Worm (Caenorhabditis elegans) whole organism, midembryonic: Measurements from ENCODE around the gene meg-2.
A peak's percentile ranks its signal among the peaks of the same experiment; 100 is the strongest.

Experiments
- T22C8.4 ChIP-seq: fragments of 200-800 bp; sonication (Bioruptor generic); IDR thresholded peaks from 2 replicates; pipeline ENCODE4 v1.3.6; 2022; ENCODE audit warnings: missing genetic modification characterization, missing compliant biosample characterization
- cog-1 ChIP-seq: sonication (generic microtip); optimal IDR thresholded peaks from 2 replicates; lab custom pipeline; 2016; ENCODE audit warnings: missing genetic modification characterization, missing compliant biosample characterization
- flt-1 ChIP-seq: fragments of 200-800 bp; sonication (Bioruptor generic); IDR thresholded peaks from 2 replicates; pipeline ENCODE4 v1.3.6; 2022; ENCODE audit warnings: missing genetic modification characterization, missing compliant biosample characterization
- klf-2 ChIP-seq: fragments of 200-800 bp; sonication (Bioruptor generic); conservative IDR thresholded peaks from 2 replicates; pipeline ENCODE4 v1.3.6; 2022; ENCODE audit warnings: missing genetic modification reagents, missing genetic modification characterization, missing compliant biosample characterization
- med-1 ChIP-seq: sonication (generic microtip); optimal IDR thresholded peaks from 2 replicates; lab custom pipeline; 2017; ENCODE audit warnings: missing genetic modification characterization, mild to moderate bottlenecking, missing compliant biosample characterization, antibody characterized with exemption, missing genetic modification reagents; ENCODE audit not compliant: insufficient read depth
- ref-1 ChIP-seq: fragments of 200-800 bp; sonication (Bioruptor generic); conservative IDR thresholded peaks from 2 replicates; pipeline ENCODE4 v1.3.6; 2022; ENCODE audit warnings: missing genetic modification reagents, missing genetic modification characterization, missing compliant biosample characterization
- tab-1 ChIP-seq: fragments of 200-800 bp; sonication (Bioruptor generic); IDR thresholded peaks from 2 replicates; pipeline ENCODE4 v1.3.6; 2022; ENCODE audit warnings: missing genetic modification characterization, missing compliant biosample characterization
- ztf-23 ChIP-seq: fragments of 200-800 bp; sonication (Bioruptor generic); IDR thresholded peaks from 2 replicates; pipeline ENCODE4 v1.3.6; 2022; ENCODE audit warnings: missing genetic modification reagents, missing genetic modification characterization, missing compliant biosample characterization
- ztf-29 ChIP-seq: fragments of 200-800 bp; sonication (Bioruptor generic); IDR thresholded peaks from 2 replicates; pipeline ENCODE4 v1.3.6; 2022; ENCODE audit warnings: missing genetic modification reagents, missing genetic modification characterization, missing compliant biosample characterization

meg-2 gene

ce11 chrX:13959383-13959782 is 33.5 kb upstream of the meg-2 start:
- TF ChIP-seq ref-1, result no peak
- no peak for TF ChIP-seq ztf-23 (GFP tag; lab: Robert Waterston, UW)
- TF ChIP-seq med-1 (GFP tag; lab: Kevin White, UChicago), result no peak
- TF ChIP-seq ztf-29 (GFP tag; lab: Robert Waterston, UW), result no peak
- no peak for TF ChIP-seq T22C8.4 (GFP tag; lab: Robert Waterston, UW)
- TF ChIP-seq flt-1 (GFP tag; lab: Robert Waterston, UW), result no peak
- TF ChIP-seq cog-1 (tag; lab: Kevin White, UChicago), result no peak
- TF ChIP-seq klf-2 (GFP tag; lab: Robert Waterston, UW), result no peak
- TF ChIP-seq tab-1 (GFP tag; lab: Robert Waterston, UW), result no peak

ce11 chrX:13958451-13958850 is 32.5 kb upstream of the meg-2 start:
- TF ChIP-seq klf-2 (GFP tag; lab: Robert Waterston, UW), result no peak

ce11 chrX:13952347-13952746 is 26.4 kb upstream of the meg-2 start:
- no peak for TF ChIP-seq tab-1 (GFP tag; lab: Robert Waterston, UW)
- TF ChIP-seq T22C8.4 (GFP tag; lab: Robert Waterston, UW), result no peak
- TF ChIP-seq flt-1 (GFP tag; lab: Robert Waterston, UW), result no peak
- TF ChIP-seq ztf-29 (GFP tag; lab: Robert Waterston, UW), result no peak
- TF ChIP-seq klf-2 (GFP tag; lab: Robert Waterston, UW), result no peak
- no peak for TF ChIP-seq cog-1 (tag; lab: Kevin White, UChicago)
- no peak for TF ChIP-seq med-1 (GFP tag; lab: Kevin White, UChicago)
- no peak for TF ChIP-seq ztf-23 (GFP tag; lab: Robert Waterston, UW)
- TF ChIP-seq ref-1, result no peak

DNA sequence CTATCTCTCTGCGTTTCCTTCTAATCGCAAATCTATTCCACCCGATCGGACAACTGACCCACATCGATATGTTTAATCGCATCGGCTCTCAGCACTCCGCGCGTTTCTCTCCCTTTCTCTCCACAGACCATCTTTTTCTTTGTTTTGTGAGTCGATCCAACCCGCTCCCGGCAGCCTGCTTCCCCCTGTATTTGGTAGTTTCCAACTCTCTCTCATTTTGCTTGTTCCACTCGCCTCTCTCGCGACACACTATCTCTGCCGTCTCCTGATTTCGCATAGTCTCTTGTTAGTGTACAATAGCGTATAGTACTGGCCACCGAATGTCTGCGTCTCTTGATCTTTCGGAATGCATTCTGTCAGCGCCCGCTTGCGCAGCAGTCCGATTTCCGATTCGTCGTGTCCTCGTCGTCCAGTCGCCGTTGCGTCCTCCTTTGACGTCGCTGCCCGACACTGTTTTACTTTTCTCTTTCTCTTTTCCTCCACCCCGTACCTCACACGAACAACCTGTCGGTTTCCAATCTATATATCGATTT is 24.8 kb upstream of the meg-2 start:
- no peak for TF ChIP-seq T22C8.4 (GFP tag; lab: Robert Waterston, UW)
- TF ChIP-seq cog-1 (tag; lab: Kevin White, UChicago), result peak; percentile 46
- peak; percentile 62; the same call in 1 of the 2 replicates for TF ChIP-seq ztf-29 (GFP tag; lab: Robert Waterston, UW)
- 0 out of 2 replicates have a peak, but pooled peaks have one; percentile 42 for TF ChIP-seq flt-1 (GFP tag; lab: Robert Waterston, UW)

DNA sequence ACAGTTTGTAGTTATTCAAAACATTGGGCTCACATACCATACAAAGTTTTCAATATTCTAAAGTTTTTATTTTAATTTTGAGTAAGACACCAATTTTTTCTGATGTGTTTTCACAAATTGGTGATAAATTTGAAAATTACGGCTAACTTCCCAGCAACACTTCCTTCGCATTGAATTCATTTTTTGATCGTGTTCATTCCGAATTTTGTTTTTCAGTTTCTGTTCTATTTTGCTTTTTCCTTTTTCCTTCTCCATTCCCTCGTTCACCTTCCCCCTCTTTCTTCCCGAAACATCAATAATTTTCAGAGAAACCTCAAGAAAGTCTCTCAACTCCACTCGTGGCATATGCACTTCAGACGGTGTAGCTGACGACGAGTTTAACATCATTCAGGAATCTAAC is 22.9 kb upstream of the meg-2 start, which contains the start of gene alg-1:
TSS of gene alg-1 (plus strand) at position 301 of the 400 bp plus-strand sequence.
- TF ChIP-seq klf-2 (GFP tag; lab: Robert Waterston, UW) (no peak), ref-1 (no peak), T22C8.4 (GFP tag; lab: Robert Waterston, UW) (no peak), tab-1 (GFP tag; lab: Robert Waterston, UW) (no peak), flt-1 (GFP tag; lab: Robert Waterston, UW) (no peak), med-1 (GFP tag; lab: Kevin White, UChicago) (no peak), cog-1 (tag; lab: Kevin White, UChicago) (no peak), ztf-23 (GFP tag; lab: Robert Waterston, UW) (no peak), ztf-29 (GFP tag; lab: Robert Waterston, UW) (no peak)

- TF ChIP-seq ztf-23 (GFP tag; lab: Robert Waterston, UW) (peak; percentile 55; the same call in 1 of the 2 replicates), tab-1 (GFP tag; lab: Robert Waterston, UW) (no peak), flt-1 (GFP tag; lab: Robert Waterston, UW) (peak; percentile 47; the same call in 1 of the 2 replicates)
Observed at ce11 chrX:13948167-13948566, 22.2 kb upstream of the meg-2 start.

DNA sequence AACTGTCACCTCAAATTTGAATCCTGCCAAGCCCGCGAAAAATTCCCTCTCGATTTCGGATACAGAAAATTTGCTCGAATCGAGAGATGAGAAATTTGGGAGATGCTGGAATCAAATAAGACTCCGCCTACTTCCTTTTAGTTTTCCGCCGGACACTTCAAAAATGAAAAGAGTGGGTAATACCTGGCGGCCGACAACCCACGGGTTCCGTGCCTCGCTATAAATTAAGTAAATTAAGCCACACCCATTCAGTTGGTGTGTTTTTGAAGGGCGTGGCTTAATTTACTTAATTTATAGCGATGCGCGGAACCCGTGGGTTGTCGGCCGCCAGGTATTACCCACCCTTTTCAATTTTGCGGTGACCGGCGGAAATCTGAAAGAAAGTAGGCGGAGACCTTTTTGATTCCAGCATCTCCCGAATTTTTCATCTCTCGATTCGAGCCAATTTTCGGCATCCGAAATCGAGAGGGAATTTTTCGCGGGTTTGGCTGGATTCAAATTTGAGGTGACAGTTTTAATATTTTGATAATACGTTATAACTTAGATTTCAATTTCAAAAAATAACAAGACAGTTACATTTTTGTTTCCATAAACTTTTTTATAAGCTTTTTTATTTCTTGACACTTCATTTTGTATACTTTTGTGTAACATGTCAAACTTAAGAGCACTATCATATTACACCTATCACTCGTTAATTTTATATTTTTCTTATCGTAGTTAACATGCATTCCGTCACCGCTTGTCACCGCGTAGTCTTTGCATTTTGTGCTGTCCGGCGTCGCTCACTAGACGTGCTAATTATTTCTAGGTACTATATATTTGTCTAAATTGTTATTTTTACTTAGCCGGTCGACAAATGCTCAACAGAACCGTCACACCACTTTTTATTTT is 21.0 kb upstream of the meg-2 start:
- TF ChIP-seq tab-1 (GFP tag; lab: Robert Waterston, UW), result no peak

DNA sequence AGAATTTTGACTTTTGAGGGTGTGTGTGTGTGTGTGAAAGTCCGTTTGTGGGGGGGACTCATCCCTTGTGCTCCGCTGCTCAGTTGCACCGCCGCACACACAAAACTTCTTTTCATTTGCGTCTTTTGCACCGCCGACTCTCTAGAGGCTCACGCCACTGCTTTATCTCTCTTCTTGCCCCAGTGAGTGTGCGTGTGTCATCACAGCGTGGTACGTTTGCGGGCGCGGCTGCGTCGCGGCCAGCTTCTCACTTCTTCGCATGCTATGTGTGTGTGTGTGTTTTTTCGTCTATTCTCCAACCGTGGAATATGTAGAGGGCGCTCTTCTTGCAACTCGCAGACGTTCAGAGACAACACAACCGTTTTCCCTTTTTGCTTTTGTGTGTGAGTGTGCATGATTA is 19.6 kb upstream of the meg-2 start:
- TF ChIP-seq flt-1 (GFP tag; lab: Robert Waterston, UW) (peak; percentile 61), med-1 (GFP tag; lab: Kevin White, UChicago) (no peak), cog-1 (tag; lab: Kevin White, UChicago) (peak; percentile 23), ztf-23 (GFP tag; lab: Robert Waterston, UW) (peak; percentile 74; the same call in 1 of the 2 replicates), T22C8.4 (GFP tag; lab: Robert Waterston, UW) (no peak)

DNA sequence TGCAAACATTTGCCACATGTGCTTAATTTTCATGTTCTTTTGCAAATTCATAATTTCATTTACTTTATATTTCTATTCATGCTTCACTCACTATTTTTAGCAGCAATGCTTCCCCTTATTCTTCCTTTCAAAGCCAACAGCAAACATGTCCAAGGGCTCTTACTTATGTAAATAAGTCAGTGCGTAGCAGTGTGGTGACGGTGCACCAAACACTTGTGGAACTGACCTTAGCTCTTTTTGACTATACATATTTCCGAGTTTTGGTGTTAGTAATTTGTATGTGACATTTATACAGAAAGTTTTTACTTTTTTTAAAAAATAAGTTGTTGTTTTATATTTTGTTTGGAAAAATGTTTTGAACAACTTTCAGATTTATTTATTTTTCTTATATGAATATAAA is 19.2 kb upstream of the meg-2 start:
- TF ChIP-seq flt-1 (GFP tag; lab: Robert Waterston, UW), result no peak
- no peak for TF ChIP-seq klf-2 (GFP tag; lab: Robert Waterston, UW)
- TF ChIP-seq med-1 (GFP tag; lab: Kevin White, UChicago), result no peak
- TF ChIP-seq T22C8.4 (GFP tag; lab: Robert Waterston, UW), result no peak
- no peak for TF ChIP-seq cog-1 (tag; lab: Kevin White, UChicago)
- no peak for TF ChIP-seq ref-1
- TF ChIP-seq ztf-23 (GFP tag; lab: Robert Waterston, UW), result no peak
- TF ChIP-seq tab-1 (GFP tag; lab: Robert Waterston, UW), result no peak
- no peak for TF ChIP-seq ztf-29 (GFP tag; lab: Robert Waterston, UW)

DNA sequence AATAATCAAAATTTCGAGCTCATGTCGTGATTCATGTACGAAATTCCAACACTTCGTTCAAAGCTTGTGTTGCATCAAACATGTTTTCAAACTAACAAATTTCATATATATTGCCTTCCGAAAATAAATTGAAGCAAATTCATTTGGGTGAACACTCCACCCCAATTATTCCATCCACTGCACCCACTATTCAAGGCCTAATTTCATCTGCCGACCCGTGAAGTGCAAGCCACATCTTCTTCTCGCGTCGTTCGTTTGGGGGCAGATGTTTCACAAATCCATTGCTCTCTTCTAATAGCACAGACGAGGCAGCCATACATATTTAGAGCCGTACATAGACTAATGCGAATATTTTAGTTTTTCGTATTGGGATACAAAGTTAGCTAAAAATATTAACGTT is 18.3 kb upstream of the meg-2 start:
- TF ChIP-seq tab-1 (GFP tag; lab: Robert Waterston, UW) (no peak), ztf-23 (GFP tag; lab: Robert Waterston, UW) (no peak), ztf-29 (GFP tag; lab: Robert Waterston, UW) (no peak), klf-2 (GFP tag; lab: Robert Waterston, UW) (no peak), T22C8.4 (GFP tag; lab: Robert Waterston, UW) (no peak), med-1 (GFP tag; lab: Kevin White, UChicago) (no peak), cog-1 (tag; lab: Kevin White, UChicago) (no peak), ref-1 (no peak), flt-1 (GFP tag; lab: Robert Waterston, UW) (no peak)
